Fruit fly (Drosophila melanogaster): ENCODE data around the gene Nf-YA.

DNA sequence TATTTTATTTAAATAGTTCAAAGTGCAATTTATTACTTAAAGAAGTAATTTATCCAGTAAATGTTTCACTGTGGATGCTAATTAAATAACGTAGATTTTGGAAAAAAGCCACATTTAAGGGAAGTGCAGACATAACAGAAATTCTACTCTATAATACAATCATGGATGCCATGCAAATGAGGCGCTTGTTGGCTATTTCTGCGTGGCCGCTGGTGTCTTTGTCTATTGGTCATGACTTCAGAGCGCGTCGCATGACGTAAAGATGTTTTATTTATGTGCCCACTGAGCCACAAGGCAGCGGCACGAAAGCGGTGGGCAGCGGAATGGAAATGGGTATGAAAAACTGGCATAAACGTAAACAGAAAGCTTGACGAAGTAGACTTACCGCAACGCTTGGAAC lies 16.2 kb downstream of the Nf-YA start:
- TF ChIP-seq ttk (optimal IDR thresholded peaks at IDR 0.05) (no peak), insv (optimal IDR thresholded peaks at IDR 0.05) (no peak), Myc (optimal IDR thresholded peaks at IDR 0.05) (no peak), h (optimal IDR thresholded peaks at IDR 0.05) (no peak)

Measured in Kc167 (cell line).